Fruit fly (Drosophila melanogaster) whole organism, embryonic: ENCODE results near the gene CG10211.

Experiments
- Awh ChIP-seq: fragments of 200-800 bp; sonication (Bioruptor generic); IDR thresholded peaks from 2 replicates; pipeline ENCODE4, ENCODE4 v1.3.6; 2022; ENCODE audit warnings: missing biosample characterization, missing genetic modification characterization
- Blimp-1 ChIP-seq: fragments of 200-800 bp; sonication (Bioruptor generic); optimal IDR thresholded peaks from 3 replicates; lab custom pipeline; 2018; ENCODE audit warnings: missing biosample characterization, missing genetic modification characterization, mild to moderate bottlenecking, moderate library complexity, missing genetic modification reagents
- CG10209 ChIP-seq: fragments of 200-800 bp; sonication (Bioruptor generic); optimal IDR thresholded peaks from 3 replicates; lab custom pipeline; 2017; ENCODE audit warnings: missing biosample characterization, mild to moderate bottlenecking, missing genetic modification characterization, missing genetic modification reagents
- CG1024 ChIP-seq: fragments of 200-800 bp; sonication (Bioruptor generic); IDR thresholded peaks from 2 replicates; pipeline ENCODE4 v1.3.6; 2022; ENCODE audit warnings: missing biosample characterization, missing genetic modification characterization
- CG10267 ChIP-seq: fragments of 200-800 bp; sonication (Bioruptor generic); optimal IDR thresholded peaks from 2 replicates; lab custom pipeline; 2018; ENCODE audit warnings: missing biosample characterization, mild to moderate bottlenecking, missing genetic modification characterization, moderate library complexity
- CG10543 ChIP-seq: fragments of 200-800 bp; sonication (Bioruptor generic); optimal IDR thresholded peaks from 3 replicates; lab custom pipeline; 2017; ENCODE audit warnings: missing biosample characterization, mild to moderate bottlenecking, missing genetic modification characterization, moderate library complexity
- CG13287 ChIP-seq: fragments of 200-800 bp; sonication (Bioruptor generic); IDR thresholded peaks from 2 replicates; pipeline ENCODE4 v1.3.6; 2022; ENCODE audit warnings: missing biosample characterization, missing genetic modification characterization; ENCODE audit not compliant: partially characterized antibody
- CG13775 ChIP-seq: fragments of 200-800 bp; sonication (Bioruptor generic); optimal IDR thresholded peaks from 3 replicates; lab custom pipeline; 2017; ENCODE audit warnings: missing biosample characterization, mild to moderate bottlenecking, missing genetic modification characterization
- CG14710 ChIP-seq: fragments of 200-800 bp; sonication (Bioruptor generic); optimal IDR thresholded peaks from 3 replicates; lab custom pipeline; 2019; ENCODE audit warnings: missing biosample characterization, mild to moderate bottlenecking, missing genetic modification characterization, moderate library complexity
- CG1529 ChIP-seq: fragments of 200-800 bp; sonication (Bioruptor generic); optimal IDR thresholded peaks from 3 replicates; lab custom pipeline; 2018; ENCODE audit warnings: missing biosample characterization, missing genetic modification characterization
- CG15514 ChIP-seq: fragments of 200-800 bp; sonication (Bioruptor generic); optimal IDR thresholded peaks from 3 replicates; lab custom pipeline; 2017; ENCODE audit warnings: missing biosample characterization, missing genetic modification characterization, mild to moderate bottlenecking, moderate library complexity, missing genetic modification reagents
- CG15601 ChIP-seq: fragments of 200-800 bp; sonication (Bioruptor generic); optimal IDR thresholded peaks from 3 replicates; lab custom pipeline; 2019; ENCODE audit warnings: missing biosample characterization, mild to moderate bottlenecking, missing genetic modification characterization, moderate library complexity
- CG16813 ChIP-seq: fragments of 200-800 bp; sonication (Bioruptor generic); IDR thresholded peaks from 3 replicates; pipeline ENCODE4 v1.3.6; 2022; ENCODE audit warnings: missing biosample characterization, missing genetic modification characterization; ENCODE audit not compliant: partially characterized antibody
- CG16815 ChIP-seq: fragments of 200-800 bp; sonication (Bioruptor generic); optimal IDR thresholded peaks from 3 replicates; lab custom pipeline; 2017; ENCODE audit warnings: missing biosample characterization, mild to moderate bottlenecking, missing genetic modification characterization
- CG17385 ChIP-seq: fragments of 200-800 bp; sonication (Bioruptor generic); optimal IDR thresholded peaks from 3 replicates; lab custom pipeline; 2018; ENCODE audit warnings: missing biosample characterization, mild to moderate bottlenecking, missing genetic modification characterization
- CG18011 ChIP-seq: fragments of 200-800 bp; sonication (Bioruptor generic); optimal IDR thresholded peaks from 2 replicates; lab custom pipeline; 2017; ENCODE audit warnings: missing biosample characterization, missing genetic modification characterization, mild to moderate bottlenecking, moderate library complexity, missing genotype
- CG18764 ChIP-seq: fragments of 200-800 bp; sonication (Bioruptor generic); optimal IDR thresholded peaks from 3 replicates; lab custom pipeline; 2016; ENCODE audit warnings: missing biosample characterization, missing genetic modification characterization
- CG3407 ChIP-seq: fragments of 200-800 bp; sonication (Bioruptor generic); optimal IDR thresholded peaks from 2 replicates; lab custom pipeline; 2018; ENCODE audit warnings: missing biosample characterization, mild to moderate bottlenecking, missing genetic modification characterization
- CG34376 ChIP-seq: fragments of 200-800 bp; sonication (Bioruptor generic); optimal IDR thresholded peaks from 2 replicates; lab custom pipeline; 2018; ENCODE audit warnings: missing biosample characterization, mild to moderate bottlenecking, missing genetic modification characterization
- CG6654 ChIP-seq: fragments of 200-800 bp; sonication (Bioruptor generic); optimal IDR thresholded peaks from 2 replicates; lab custom pipeline; 2017; ENCODE audit warnings: missing biosample characterization, mild to moderate bottlenecking, missing genetic modification characterization
- CG7271 ChIP-seq: fragments of 200-800 bp; sonication (Bioruptor generic); optimal IDR thresholded peaks from 2 replicates; lab custom pipeline; 2018; ENCODE audit warnings: missing biosample characterization, mild to moderate bottlenecking, missing genetic modification characterization, moderate library complexity
- CG9932 ChIP-seq: fragments of 200-800 bp; sonication (Bioruptor generic); IDR thresholded peaks from 2 replicates; pipeline ENCODE4 v1.3.6; 2022; ENCODE audit warnings: missing biosample characterization, missing genetic modification characterization
- Deaf1 ChIP-seq: fragments of 200-800 bp; optimal IDR thresholded peaks from 3 replicates; lab custom pipeline; 2019; ENCODE audit warnings: missing biosample characterization, mild to moderate bottlenecking, missing genetic modification characterization, moderate library complexity
- Ets97D ChIP-seq: fragments of 200-800 bp; sonication (Bioruptor generic); optimal IDR thresholded peaks from 3 replicates; lab custom pipeline; 2016; ENCODE audit warnings: missing biosample characterization, missing genetic modification characterization
- Hey ChIP-seq: fragments of 200-800 bp; sonication (Bioruptor generic); optimal IDR thresholded peaks from 3 replicates; lab custom pipeline; 2018; ENCODE audit warnings: missing biosample characterization, mild to moderate bottlenecking, missing genetic modification characterization
- Hr3 ChIP-seq: fragments of 200-800 bp; sonication (Bioruptor generic); optimal IDR thresholded peaks from 3 replicates; lab custom pipeline; 2016; ENCODE audit warnings: missing biosample characterization, missing genetic modification characterization
- Hr78 ChIP-seq, 2 experiments: fragments of 200-800 bp in 1 of 2; fragments of >200 bp in 1 of 2; sonication (Bioruptor generic) in 1 of 2; optimal IDR thresholded peaks; 2 replicates each; lab custom pipeline; 2017 to 2019; ENCODE audit warnings: missing biosample characterization in 2 of 2, missing genetic modification characterization in 2 of 2, mild to moderate bottlenecking in 1 of 2, moderate library complexity in 1 of 2
- Lpt ChIP-seq: fragments of >200 bp; optimal IDR thresholded peaks from 2 replicates; lab custom pipeline; 2018; ENCODE audit warnings: missing biosample characterization, missing genetic modification characterization
- MTF-1 ChIP-seq: fragments of 200-800 bp; sonication (Bioruptor generic); optimal IDR thresholded peaks from 2 replicates; lab custom pipeline; 2018; ENCODE audit warnings: missing biosample characterization, mild to moderate bottlenecking, missing genetic modification characterization, borderline replicate concordance
- Med ChIP-seq: fragments of 200-800 bp; sonication (Bioruptor generic); peaks from one replicate; lab custom pipeline; 2016; ENCODE audit warnings: missing biosample characterization, missing genetic modification characterization, mild to moderate bottlenecking, inconsistent platforms, moderate library complexity
- YL-1 ChIP-seq: fragments of 200-800 bp; sonication (Bioruptor generic); optimal IDR thresholded peaks from 3 replicates; lab custom pipeline; 2017; ENCODE audit warnings: missing biosample characterization, mild to moderate bottlenecking, missing genetic modification characterization
- ab ChIP-seq: fragments of 200-800 bp; sonication (Bioruptor generic); optimal IDR thresholded peaks from 2 replicates; lab custom pipeline; 2016; ENCODE audit warnings: missing biosample characterization, missing genetic modification characterization
- az2 ChIP-seq: fragments of 200-800 bp; sonication (Bioruptor generic); optimal IDR thresholded peaks from 3 replicates; lab custom pipeline; 2016; ENCODE audit warnings: missing biosample characterization, missing genetic modification characterization
- crol ChIP-seq: fragments of 200-800 bp; sonication (Bioruptor generic); IDR thresholded peaks from 2 replicates; pipeline ENCODE4 v1.3.6; 2022; ENCODE audit warnings: missing biosample characterization, missing genetic modification characterization
- dpn ChIP-seq, 2 experiments: fragments of 200-800 bp; sonication (Bioruptor generic); optimal IDR thresholded peaks; 3 replicates each; lab custom pipeline; 2016; ENCODE audit warnings: missing biosample characterization in 2 of 2, missing genetic modification characterization in 2 of 2
- gfzf ChIP-seq: fragments of 200-800 bp; sonication (Bioruptor generic); optimal IDR thresholded peaks from 2 replicates; lab custom pipeline; 2016; ENCODE audit warnings: missing biosample characterization, mild to moderate bottlenecking, missing genetic modification characterization, moderate library complexity
- lilli ChIP-seq: fragments of 200-800 bp; sonication (Bioruptor generic); optimal IDR thresholded peaks from 3 replicates; lab custom pipeline; 2016; ENCODE audit warnings: missing biosample characterization, missing genetic modification characterization
- nmo ChIP-seq: fragments of 200-800 bp; sonication (Bioruptor generic); optimal IDR thresholded peaks from 2 replicates; lab custom pipeline; 2018; ENCODE audit warnings: missing biosample characterization, mild to moderate bottlenecking, missing genetic modification characterization, moderate library complexity
- pros ChIP-seq: fragments of 200-800 bp; sonication (Bioruptor generic); optimal IDR thresholded peaks from 3 replicates; lab custom pipeline; 2019; ENCODE audit warnings: missing biosample characterization, mild to moderate bottlenecking, missing genetic modification characterization, moderate library complexity
- sd ChIP-seq: fragments of 200-800 bp; sonication (Bioruptor generic); optimal IDR thresholded peaks from 3 replicates; lab custom pipeline; 2018; ENCODE audit warnings: missing biosample characterization, mild to moderate bottlenecking, missing genetic modification characterization, moderate library complexity
- sens ChIP-seq: fragments of 200-800 bp; sonication (Bioruptor generic); peaks from one replicate; lab custom pipeline; 2016; ENCODE audit warnings: missing biosample characterization, missing genetic modification characterization
- sens-2 ChIP-seq: fragments of 200-800 bp; sonication (Bioruptor generic); IDR thresholded peaks from 2 replicates; pipeline ENCODE4 v1.3.6; 2022; ENCODE audit warnings: missing biosample characterization, missing genetic modification characterization
- so ChIP-seq: fragments of 200-800 bp; sonication (Bioruptor generic); IDR thresholded peaks from 3 replicates; pipeline ENCODE4 v1.3.6; 2022; ENCODE audit warnings: missing biosample characterization, missing genetic modification characterization
- sob ChIP-seq: fragments of 200-800 bp; sonication (Bioruptor generic); IDR thresholded peaks from 2 replicates; pipeline ENCODE4 v1.3.6; 2022; ENCODE audit warnings: missing biosample characterization, missing genetic modification characterization
- stc ChIP-seq: fragments of 200-800 bp; sonication (Bioruptor generic); IDR thresholded peaks from 2 replicates; pipeline ENCODE4 v1.3.6; 2022; ENCODE audit warnings: missing biosample characterization, missing genetic modification characterization
- trem ChIP-seq: fragments of 200-800 bp; optimal IDR thresholded peaks from 3 replicates; lab custom pipeline; 2019; ENCODE audit warnings: missing biosample characterization, mild to moderate bottlenecking, missing genetic modification characterization, moderate library complexity
- ttk ChIP-seq: fragments of 200-800 bp; sonication (Bioruptor generic); IDR thresholded peaks from 2 replicates; pipeline ENCODE4 v2.1.2; 2022; ENCODE audit warnings: missing biosample characterization, missing genetic modification characterization
- wor ChIP-seq: fragments of 200-800 bp; sonication (Bioruptor generic); IDR thresholded peaks from 2 replicates; pipeline ENCODE4 v1.3.6; 2022; ENCODE audit warnings: missing biosample characterization, missing genetic modification characterization

Gene CG10211

DNA sequence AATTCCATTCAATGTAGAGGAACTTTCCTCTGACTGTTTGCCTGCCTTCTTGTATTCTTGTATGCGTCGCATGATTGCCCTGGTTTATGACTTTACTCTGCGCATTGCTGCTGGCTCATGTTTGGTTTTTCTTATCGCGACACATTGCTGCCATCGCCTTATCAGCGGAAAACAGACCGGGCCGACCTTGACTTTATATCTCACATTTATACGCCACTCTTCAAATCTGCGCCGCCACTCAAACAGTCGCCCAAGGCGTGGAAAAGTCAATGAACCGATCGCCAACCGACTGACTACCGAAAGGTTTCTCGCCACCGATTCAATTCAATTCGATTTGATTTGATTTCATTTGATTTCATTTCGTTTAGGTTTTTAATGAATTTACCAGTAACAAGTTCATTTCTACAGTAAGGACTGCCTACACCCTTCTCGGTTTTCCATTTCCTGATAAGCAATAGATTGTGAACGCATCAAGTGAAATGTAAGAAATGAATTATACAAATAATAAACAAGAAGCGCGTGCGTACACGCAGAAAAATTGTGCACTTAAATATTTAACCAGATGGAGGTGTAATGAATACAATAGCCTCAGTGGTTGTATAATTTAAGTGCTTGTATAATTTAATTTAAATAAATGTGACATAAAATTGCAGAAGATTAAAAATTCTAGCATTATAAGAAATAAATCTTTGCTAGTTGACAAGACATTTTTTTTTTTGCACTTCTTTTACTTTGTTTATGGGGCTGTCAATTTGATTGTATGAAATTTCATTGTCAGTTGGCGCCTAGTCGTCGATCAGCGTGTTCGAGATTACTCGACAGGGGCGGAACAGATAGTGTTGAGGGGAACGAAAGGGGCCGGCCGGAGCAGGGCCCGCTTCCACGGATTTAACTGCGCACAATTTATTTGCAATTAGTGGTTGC is 49.2 kb downstream of the CG10211 start (continued):
- peak; percentile 25 for TF ChIP-seq az2
- TF ChIP-seq ttk (GFP tag; lab: Robert Waterston, UW), result no peak
- TF ChIP-seq nmo, result peak; percentile 20
- TF ChIP-seq pros, result no peak
- peak; percentile 7 for TF ChIP-seq lilli (GFP tag; lab: Kevin White, UChicago)
- TF ChIP-seq gfzf (GFP tag; lab: Kevin White, UChicago), result no peak
- peak; percentile 64 for TF ChIP-seq CG10543 (GFP tag; lab: Kevin White, UChicago)
- TF ChIP-seq CG13287 (GFP tag; lab: Robert Waterston, UW), result no peak
- TF ChIP-seq Ets97D (GFP tag; lab: Kevin White, UChicago), result no peak
- TF ChIP-seq CG1024 (GFP tag; lab: Robert Waterston, UW), result no peak
- peak; percentile 17 to 29 for TF ChIP-seq dpn (GFP tag; optimal IDR thresholded peaks at IDR 0.05; lab: Kevin White, UChicago)
- peak; percentile 45 for TF ChIP-seq Med (GFP tag; lab: Kevin White, UChicago)
- peak; percentile 40 for TF ChIP-seq Blimp-1 (GFP tag; lab: Kevin White, UChicago)
- no peak for TF ChIP-seq crol
- peak; percentile 87 for TF ChIP-seq sens (GFP tag; lab: Kevin White, UChicago)
- peak; percentile 70 for TF ChIP-seq CG34376 (GFP tag; lab: Kevin White, UChicago)
- TF ChIP-seq CG18011 (GFP tag; lab: Kevin White, UChicago), result no peak
- no peak for TF ChIP-seq MTF-1 (GFP tag; lab: Kevin White, UChicago)
- no peak for TF ChIP-seq CG3407 (GFP tag; lab: Kevin White, UChicago)
- TF ChIP-seq so (GFP tag; lab: Robert Waterston, UW), result no peak
- TF ChIP-seq Hr78 (GFP tag; optimal IDR thresholded peaks at IDR 0.05; lab: Kevin White, UChicago), result peak in 1 of 2 experiments; percentile 56
- no peak for TF ChIP-seq Hr3 (GFP tag; lab: Kevin White, UChicago)
- peak; percentile 85 for TF ChIP-seq sd (tag; lab: Kevin White, UChicago)
- TF ChIP-seq CG9932 (GFP tag; lab: Robert Waterston, UW), result peak; percentile 51; the same call in 1 of the 2 replicates
- no peak for TF ChIP-seq wor (GFP tag; lab: Robert Waterston, UW)
- TF ChIP-seq Deaf1 (tag; lab: Kevin White, UChicago), result peak; percentile 41
- peak; percentile 52; the same call in 1 of the 2 replicates for TF ChIP-seq sens-2 (GFP tag; lab: Robert Waterston, UW)
- TF ChIP-seq CG15514, result peak; percentile 14
- TF ChIP-seq YL-1 (GFP tag; lab: Kevin White, UChicago), result no peak
- TF ChIP-seq CG7271 (tag; lab: Kevin White, UChicago), result no peak
- no peak for TF ChIP-seq ab
- TF ChIP-seq Lpt (GFP tag; lab: Kevin White, UChicago), result no peak
- TF ChIP-seq CG13775, result peak; percentile 26
- no peak for TF ChIP-seq trem
- peak; percentile 8 for TF ChIP-seq CG17385 (GFP tag; lab: Kevin White, UChicago)
- TF ChIP-seq CG6654, result no peak
- TF ChIP-seq stc (GFP tag; lab: Robert Waterston, UW), result no peak
- TF ChIP-seq CG14710 (tag; lab: Kevin White, UChicago), result peak; percentile 37
- TF ChIP-seq Hey (tag; lab: Kevin White, UChicago), result peak; percentile 8
- TF ChIP-seq Awh (GFP tag; lab: Robert Waterston, UW), result 0 out of 2 replicates have a peak, but pooled peaks have one; percentile 12
- TF ChIP-seq CG16813 (GFP tag; lab: Robert Waterston, UW), result peak; percentile 39; the same call in 1 of the 3 replicates
- peak; percentile 48 for TF ChIP-seq CG15601 (tag; lab: Kevin White, UChicago)
- TF ChIP-seq CG16815 (GFP tag; lab: Kevin White, UChicago), result peak; percentile 23
- peak; percentile 56 for TF ChIP-seq CG10209
- TF ChIP-seq CG10267 (tag; lab: Kevin White, UChicago), result peak; percentile 16
- peak; percentile 8 for TF ChIP-seq CG1529 (GFP tag; lab: Kevin White, UChicago)
- TF ChIP-seq sob, result no peak
- TF ChIP-seq CG18764 (GFP tag; lab: Kevin White, UChicago), result peak; percentile 18
